Fruit fly (Drosophila melanogaster) Kc167 (cell line): ENCODE data around the gene nbs.

ENCODE experiments used
- Myc ChIP-seq: fragments of >200 bp; optimal IDR thresholded peaks from 2 replicates; lab custom pipeline; 2017; ENCODE audit warnings: missing external identifiers
- Sin3A ChIP-seq: fragments of >200 bp; optimal IDR thresholded peaks from 2 replicates; lab custom pipeline; 2018; ENCODE audit warnings: missing external identifiers
- h ChIP-seq: fragments of >200 bp; optimal IDR thresholded peaks from 3 replicates; lab custom pipeline; 2018; ENCODE audit warnings: missing external identifiers
- insv ChIP-seq: fragments of >200 bp; optimal IDR thresholded peaks from 3 replicates; lab custom pipeline; 2018; ENCODE audit warnings: missing external identifiers
- psq ChIP-seq: fragments of >200 bp; optimal IDR thresholded peaks from 2 replicates; lab custom pipeline; 2017; ENCODE audit warnings: missing external identifiers
- ttk ChIP-seq: sonication (Bioruptor generic); optimal IDR thresholded peaks from 2 replicates; lab custom pipeline; 2017; ENCODE audit warnings: missing external identifiers

The nbs gene

DNA sequence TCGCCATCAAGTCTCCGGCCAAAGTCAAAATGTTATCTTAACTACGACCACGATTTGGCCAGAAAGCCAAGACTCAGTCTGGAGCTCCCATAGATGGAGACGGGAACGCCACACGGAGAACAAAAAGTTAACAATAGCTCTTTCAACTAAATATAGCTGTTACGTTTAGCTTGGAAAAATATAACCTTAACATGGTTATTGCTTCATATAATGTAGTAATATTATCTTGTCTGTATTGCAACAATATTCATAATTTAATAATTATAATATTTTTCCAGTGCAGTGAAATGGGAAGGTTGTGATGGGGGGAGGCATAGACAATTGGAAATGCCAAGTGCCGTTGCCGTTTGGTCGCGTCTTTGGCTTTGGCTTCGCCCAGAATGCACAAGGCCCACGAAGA is 22.4 kb upstream of the nbs start:
- TF ChIP-seq insv (lab: Kevin White, UChicago) (no peak), psq (lab: Kevin White, UChicago) (no peak), Sin3A (lab: Kevin White, UChicago) (no peak), Myc (no peak), ttk (lab: Kevin White, UChicago) (no peak), h (lab: Kevin White, UChicago) (no peak)

DNA sequence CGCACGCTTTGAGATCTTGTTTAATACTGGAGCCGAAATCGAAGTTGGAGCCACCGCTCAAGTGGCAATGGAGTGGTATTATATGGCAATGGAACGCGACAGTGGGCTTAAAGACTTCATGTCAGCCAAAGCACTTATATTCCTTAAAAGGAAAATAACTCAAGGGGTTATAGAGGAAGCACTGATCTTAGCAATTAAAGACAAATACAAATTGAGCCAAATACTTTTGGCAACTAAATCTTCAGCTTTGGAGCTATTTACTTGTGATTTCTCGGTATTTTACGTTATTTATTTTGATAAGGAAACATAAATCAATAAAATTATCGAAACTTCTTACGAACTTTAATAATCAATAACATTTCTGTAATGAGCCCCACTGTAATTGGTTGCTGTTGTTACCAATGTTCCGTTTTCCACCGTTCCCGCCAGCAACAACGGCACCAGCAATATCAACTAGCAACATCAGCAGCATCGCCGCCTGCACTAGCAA is 21.1 kb upstream of the nbs start:
- TF ChIP-seq ttk (lab: Kevin White, UChicago) (no peak), Sin3A (lab: Kevin White, UChicago) (no peak), Myc (no peak), psq (lab: Kevin White, UChicago) (no peak), insv (lab: Kevin White, UChicago) (no peak), h (lab: Kevin White, UChicago) (no peak)

- TF ChIP-seq Myc: no peak
Observed at dm6 chr3L:9742342-9742741, 19.3 kb upstream of the nbs start.

DNA sequence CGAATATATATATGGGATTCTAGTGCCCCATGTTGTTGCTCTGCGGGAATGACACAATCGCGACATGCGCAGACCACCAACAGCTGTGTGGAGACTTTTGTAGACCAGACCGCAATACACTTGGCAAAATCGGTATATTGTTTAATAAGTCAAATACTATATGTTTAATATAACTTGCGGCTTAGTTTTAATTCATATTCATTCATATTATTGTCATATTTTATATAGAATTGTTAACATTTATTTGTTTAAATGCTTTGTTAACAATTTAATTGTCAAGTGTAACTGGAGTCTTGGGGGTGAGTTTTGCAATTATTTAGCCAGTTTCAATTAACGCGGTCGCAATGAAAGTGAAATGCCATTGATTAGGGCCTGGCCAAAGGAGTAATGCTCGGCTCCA is 16.6 kb upstream of the nbs start:
- TF ChIP-seq ttk (lab: Kevin White, UChicago) (no peak), h (lab: Kevin White, UChicago) (no peak), Myc (no peak), Sin3A (lab: Kevin White, UChicago) (no peak), insv (lab: Kevin White, UChicago) (no peak), psq (lab: Kevin White, UChicago) (no peak)

- TF ChIP-seq h (lab: Kevin White, UChicago): no peak
- TF ChIP-seq psq (lab: Kevin White, UChicago): no peak
- no peak for TF ChIP-seq insv (lab: Kevin White, UChicago)
- no peak for TF ChIP-seq Myc
- no peak for TF ChIP-seq ttk (lab: Kevin White, UChicago)
- TF ChIP-seq Sin3A (lab: Kevin White, UChicago): no peak
Observed at dm6 chr3L:9733563-9733962, 10.6 kb upstream of the nbs start, which contains the start of gene CG6749. TSS of gene CG6749 (minus strand) at chr3L:9733807.

DNA sequence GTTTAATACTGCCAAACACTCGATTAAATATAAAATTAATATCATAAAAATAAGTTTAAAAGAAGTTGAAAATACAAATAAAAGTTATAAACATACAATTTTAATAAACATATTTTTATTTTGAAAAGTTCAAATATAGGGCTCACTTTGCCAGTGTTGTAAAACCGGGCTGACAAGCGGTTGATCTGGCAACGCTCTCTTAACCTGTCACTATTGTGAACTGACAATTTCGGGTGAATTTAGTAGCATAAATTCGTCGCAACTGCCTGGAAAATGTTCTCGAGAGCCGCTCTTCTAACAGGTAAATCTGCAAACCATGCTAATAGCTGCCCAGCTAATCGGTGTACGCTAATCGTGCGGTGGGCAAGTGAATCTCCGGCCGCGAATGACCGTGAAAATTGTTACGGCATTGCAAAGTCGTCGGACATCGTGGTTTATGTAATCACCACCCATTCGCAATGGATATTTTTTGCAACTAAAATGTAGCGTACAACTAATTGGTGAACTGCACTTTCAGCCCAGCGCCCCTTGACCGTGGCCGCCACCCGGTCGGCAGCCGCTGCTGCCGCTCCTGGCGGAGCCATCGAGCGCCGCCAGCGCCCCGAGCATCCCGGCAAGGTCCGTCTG is 6.9 kb upstream of the nbs start, which contains the start of gene ATPsynB:
ATPsynB (plus strand) TSS at position 205 of the 627 bp plus-strand sequence.
- no peak for TF ChIP-seq h (lab: Kevin White, UChicago)

DNA sequence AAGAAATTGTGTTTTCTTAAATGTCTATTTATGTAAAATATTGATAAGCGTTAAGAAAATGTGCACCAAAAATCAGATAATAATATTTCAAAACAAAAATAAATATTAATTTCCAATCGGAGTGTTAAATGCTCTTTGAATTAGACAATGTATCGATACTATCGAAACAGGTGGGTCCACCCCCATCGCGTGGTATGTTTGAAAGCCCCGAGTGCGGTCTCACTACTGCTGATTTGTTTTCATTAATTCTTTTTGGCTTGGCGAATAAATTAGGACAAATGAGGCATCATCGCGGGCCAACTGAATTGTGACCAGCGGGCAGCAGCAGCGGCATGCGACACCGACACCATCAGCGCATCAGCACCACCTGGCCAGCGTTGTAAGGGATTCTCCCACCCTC is 3.7 kb upstream of the nbs start, which contains the start of gene Naa60:
Naa60 (plus strand) TSS at position 189 of the 400 bp plus-strand sequence.
- TF ChIP-seq h (lab: Kevin White, UChicago) (no peak), ttk (lab: Kevin White, UChicago) (no peak), insv (lab: Kevin White, UChicago) (no peak), Myc (no peak), Sin3A (lab: Kevin White, UChicago) (no peak), psq (lab: Kevin White, UChicago) (no peak)

DNA sequence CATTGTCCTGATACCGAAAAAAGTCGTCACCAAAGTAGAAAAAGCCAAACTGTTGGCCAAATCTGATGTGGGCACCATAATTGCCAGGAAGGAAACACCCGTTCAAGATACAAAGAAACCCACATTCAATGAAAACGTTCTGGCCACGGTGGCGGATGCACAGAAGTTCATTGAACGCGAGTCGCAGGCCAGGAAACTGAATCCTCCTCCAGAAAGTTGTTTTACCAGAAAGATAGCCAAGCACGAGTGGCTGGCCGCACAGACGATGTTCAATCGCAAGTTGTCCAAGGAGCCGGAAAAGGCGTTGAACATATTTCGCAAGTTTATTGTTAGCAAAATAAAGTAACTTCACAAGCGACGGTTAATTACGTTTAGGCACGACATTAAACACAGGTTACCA is 2.9 kb downstream of the nbs start:
- TF ChIP-seq Myc (no peak), ttk (lab: Kevin White, UChicago) (no peak), h (lab: Kevin White, UChicago) (no peak), Sin3A (lab: Kevin White, UChicago) (no peak), insv (lab: Kevin White, UChicago) (no peak), psq (lab: Kevin White, UChicago) (no peak)

DNA sequence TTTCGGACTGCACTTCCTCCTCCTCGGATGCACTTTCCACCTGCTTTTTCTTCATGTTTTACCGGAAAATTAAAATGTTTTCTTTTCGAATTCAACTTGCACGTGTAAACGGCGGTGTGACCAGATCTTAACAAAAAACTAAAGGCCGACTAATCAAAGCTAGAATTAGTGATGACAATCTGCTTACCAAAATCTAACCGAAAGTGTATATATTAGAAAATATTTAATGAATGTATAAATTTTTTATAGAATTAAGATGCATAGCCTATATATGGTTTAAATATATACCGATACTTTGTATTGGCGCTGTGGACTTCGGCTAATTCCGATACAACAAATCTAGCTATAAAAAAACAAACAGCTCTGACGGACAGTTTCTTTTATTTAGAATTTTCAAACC is 4.1 kb downstream of the nbs start, which contains the start of the genes CG18178 and CG14174:
CG18178 (minus strand) TSS at position 216 of the 400 bp plus-strand sequence.
CG14174 (plus strand) TSS at position 400 of the 400 bp plus-strand sequence.
- TF ChIP-seq insv (lab: Kevin White, UChicago) (no peak), Sin3A (lab: Kevin White, UChicago) (no peak), Myc (no peak), psq (lab: Kevin White, UChicago) (no peak), ttk (lab: Kevin White, UChicago) (no peak), h (lab: Kevin White, UChicago) (no peak)

DNA sequence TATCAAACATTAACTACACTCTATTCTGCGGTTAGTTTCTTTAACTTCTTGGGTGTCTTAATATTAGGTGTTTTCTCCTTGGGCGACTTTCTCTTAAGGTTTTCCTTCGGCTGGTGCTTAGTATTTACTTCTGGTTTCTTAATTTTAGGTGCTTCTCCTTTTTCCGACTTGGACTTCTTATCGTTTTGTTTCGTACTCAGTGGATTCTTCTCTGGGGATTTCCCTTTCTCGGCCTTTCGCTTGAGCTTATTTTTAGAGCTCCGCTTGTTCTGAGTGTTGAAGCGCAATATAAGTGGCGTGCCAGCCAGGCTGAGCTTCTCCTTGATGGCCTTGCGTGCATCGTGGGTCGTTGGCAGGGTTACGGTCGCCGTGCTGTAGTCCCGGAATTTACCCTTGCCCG is 5.2 kb downstream of the nbs start:
- TF ChIP-seq Myc: no peak
- TF ChIP-seq insv (lab: Kevin White, UChicago): no peak
- no peak for TF ChIP-seq psq (lab: Kevin White, UChicago)
- no peak for TF ChIP-seq Sin3A (lab: Kevin White, UChicago)
- no peak for TF ChIP-seq ttk (lab: Kevin White, UChicago)
- TF ChIP-seq h (lab: Kevin White, UChicago): no peak

dm6 chr3L:9717101-9717500 is 5.9 kb downstream of the nbs start:
- TF ChIP-seq h (lab: Kevin White, UChicago): no peak
- no peak for TF ChIP-seq insv (lab: Kevin White, UChicago)
- no peak for TF ChIP-seq psq (lab: Kevin White, UChicago)
- no peak for TF ChIP-seq Myc
- TF ChIP-seq ttk (lab: Kevin White, UChicago): no peak
- TF ChIP-seq Sin3A (lab: Kevin White, UChicago): no peak

dm6 chr3L:9716595-9716994 is 6.4 kb downstream of the nbs start:
- TF ChIP-seq psq (lab: Kevin White, UChicago) (no peak), ttk (lab: Kevin White, UChicago) (no peak), Myc (no peak), Sin3A (lab: Kevin White, UChicago) (no peak), insv (lab: Kevin White, UChicago) (no peak), h (lab: Kevin White, UChicago) (no peak)
